Worm (Caenorhabditis elegans) whole organism, L4 larva: Measurements from ENCODE around the gene Y41C4A.7.

Experiments used
- F37D6.2 ChIP-seq: sonication (generic microtip); optimal IDR thresholded peaks from 2 replicates; lab custom pipeline; 2016; ENCODE audit warnings: mild to moderate bottlenecking, missing genetic modification characterization, missing compliant biosample characterization
- F44E2.7 ChIP-seq: fragments of 200-800 bp; sonication (Bioruptor generic); IDR thresholded peaks from 2 replicates; pipeline ENCODE4 v2.1.2; 2022; ENCODE audit warnings: missing genetic modification characterization, missing compliant biosample characterization
- F49E8.2 ChIP-seq: sonication (generic microtip); optimal IDR thresholded peaks from 2 replicates; lab custom pipeline; 2016; ENCODE audit warnings: missing compliant biosample characterization, mild to moderate bottlenecking, missing genetic modification characterization, borderline replicate concordance
- T26A8.4 ChIP-seq: fragments of 200-800 bp; sonication (Bioruptor generic); IDR thresholded peaks from 2 replicates; pipeline ENCODE4 v1.3.6; 2022; ENCODE audit warnings: missing genetic modification characterization, missing compliant biosample characterization
- Y48G9A.11 ChIP-seq: fragments of 200-800 bp; sonication (Bioruptor generic); IDR thresholded peaks from 2 replicates; pipeline ENCODE4 v1.3.6; 2022; ENCODE audit warnings: missing genetic modification reagents, missing genetic modification characterization, missing compliant biosample characterization
- Y5F2A.4 ChIP-seq: fragments of 200-800 bp; sonication (Bioruptor generic); optimal IDR thresholded peaks from 2 replicates; lab custom pipeline; 2018; ENCODE audit warnings: mild to moderate bottlenecking, missing genetic modification characterization, missing compliant biosample characterization
- ZK337.2 ChIP-seq: fragments of 200-800 bp; sonication (Bioruptor generic); IDR thresholded peaks from 2 replicates; pipeline ENCODE4 v1.3.6; 2022; ENCODE audit warnings: missing genetic modification reagents, missing genetic modification characterization, missing compliant biosample characterization
- ZK546.5 ChIP-seq, 2 experiments: sonication (generic microtip); optimal IDR thresholded peaks; 2 replicates each; lab custom pipeline; 2017; ENCODE audit warnings: missing biosample characterization in 2 of 2, missing genetic modification characterization in 2 of 2
- aly-2 ChIP-seq: sonication (generic microtip); optimal IDR thresholded peaks from 2 replicates; lab custom pipeline; 2018; ENCODE audit warnings: missing biosample characterization, missing genetic modification characterization
- ama-1 ChIP-seq: fragments of 150-350 bp; optimal IDR thresholded peaks from 2 replicates; lab custom pipeline; 2014; ENCODE audit warnings: inconsistent platforms, mixed read lengths
- ceh-20 ChIP-seq: fragments of 200-800 bp; sonication (Bioruptor generic); IDR thresholded peaks from 2 replicates; pipeline ENCODE4 v1.3.6; 2022; ENCODE audit warnings: missing genetic modification reagents, missing genetic modification characterization, missing compliant biosample characterization
- ceh-32 ChIP-seq: sonication (generic microtip); optimal IDR thresholded peaks from 2 replicates; lab custom pipeline; 2016; ENCODE audit warnings: mild to moderate bottlenecking, missing genetic modification characterization, missing compliant biosample characterization; ENCODE audit not compliant: poor library complexity
- ces-1 ChIP-seq: fragments of 150-350 bp; sonication (generic microtip); optimal IDR thresholded peaks from 4 replicates; lab custom pipeline; 2014; ENCODE audit warnings: missing biosample characterization, missing genetic modification reagents, missing genetic modification characterization
- ctbp-1 ChIP-seq: fragments of 200-800 bp; sonication (Bioruptor generic); IDR thresholded peaks from 2 replicates; pipeline ENCODE4 v1.3.6; 2022; ENCODE audit warnings: missing genetic modification reagents, missing genetic modification characterization, missing compliant biosample characterization
- daf-16 ChIP-seq, 3 experiments: sonication (generic microtip); optimal IDR thresholded peaks; 2 replicates each; lab custom pipeline; 2016 to 2017; ENCODE audit warnings: missing genetic modification characterization in 3 of 3, missing genetic modification reagents in 3 of 3, mild to moderate bottlenecking in 2 of 3, missing compliant biosample characterization in 2 of 3, missing biosample characterization in 1 of 3, moderate library complexity in 1 of 3
- dmd-9 ChIP-seq: fragments of 200-800 bp; sonication (Bioruptor generic); IDR thresholded peaks from 2 replicates; pipeline ENCODE4 v1.3.6; 2022; ENCODE audit warnings: missing genetic modification reagents, missing genetic modification characterization, missing compliant biosample characterization
- dpl-1 ChIP-seq: fragments of 150-350 bp; optimal IDR thresholded peaks from 2 replicates; lab custom pipeline; 2014; ENCODE audit warnings: missing biosample characterization, missing genetic modification reagents, missing genetic modification characterization
- duxl-1 ChIP-seq: sonication (generic microtip); optimal IDR thresholded peaks from 2 replicates; lab custom pipeline; 2016; ENCODE audit warnings: mild to moderate bottlenecking, missing genetic modification characterization, moderate library complexity, missing compliant biosample characterization; ENCODE audit not compliant: poor library complexity
- dve-1 ChIP-seq: sonication (generic microtip); optimal IDR thresholded peaks from 2 replicates; lab custom pipeline; 2017; ENCODE audit warnings: antibody characterized with exemption, mild to moderate bottlenecking, missing genetic modification characterization, missing compliant biosample characterization; ENCODE audit not compliant: insufficient read depth
- hif-1 ChIP-seq, 2 experiments: sonication (generic microtip); optimal IDR thresholded peaks; 2 replicates each; lab custom pipeline; 2016 to 2017; ENCODE audit warnings: missing compliant biosample characterization in 2 of 2, missing genetic modification characterization in 2 of 2, missing genetic modification reagents in 2 of 2, missing genotype in 2 of 2, mild to moderate bottlenecking in 1 of 2
- hmg-1.1 ChIP-seq: fragments of 200-800 bp; sonication (Bioruptor generic); IDR thresholded peaks from 2 replicates; pipeline ENCODE4 v1.3.6; 2022; ENCODE audit warnings: missing genetic modification reagents, missing genetic modification characterization, missing compliant biosample characterization
- lim-7 ChIP-seq: fragments of 200-800 bp; sonication (Bioruptor generic); IDR thresholded peaks from 2 replicates; pipeline ENCODE4 v1.3.6; 2022; ENCODE audit warnings: missing genetic modification characterization, missing compliant biosample characterization
- lin-1 ChIP-seq: fragments of 200-800 bp; sonication (Bioruptor generic); IDR thresholded peaks from 2 replicates; pipeline ENCODE4 v1.3.6; 2022; ENCODE audit warnings: missing genetic modification reagents, missing genetic modification characterization, missing compliant biosample characterization
- lin-13 ChIP-seq: fragments of 150-350 bp; optimal IDR thresholded peaks from 2 replicates; lab custom pipeline; 2014; ENCODE audit warnings: missing biosample characterization, missing genetic modification reagents, missing genetic modification characterization
- lin-29 ChIP-seq: fragments of 200-800 bp; sonication (Bioruptor generic); IDR thresholded peaks from 2 replicates; pipeline ENCODE4 v1.3.6; 2022; ENCODE audit warnings: missing genetic modification reagents, missing genetic modification characterization, missing compliant biosample characterization
- lin-38 ChIP-seq: fragments of 200-800 bp; sonication (Bioruptor generic); IDR thresholded peaks from 2 replicates; pipeline ENCODE4 v1.3.6; 2022; ENCODE audit warnings: missing genetic modification reagents, missing genetic modification characterization, missing compliant biosample characterization
- lsy-2 ChIP-seq, 2 experiments: fragments of 150-350 bp in 1 of 2; sonication (generic microtip) in 1 of 2; optimal IDR thresholded peaks; 2 replicates each; lab custom pipeline; 2014 to 2017; ENCODE audit warnings: missing biosample characterization in 2 of 2, missing genetic modification characterization in 2 of 2
- madf-9 ChIP-seq: fragments of 200-800 bp; sonication (Bioruptor generic); conservative IDR thresholded peaks from 2 replicates; pipeline ENCODE4 v1.3.6; 2022; ENCODE audit warnings: missing genetic modification reagents, missing genetic modification characterization, missing compliant biosample characterization
- mep-1 ChIP-seq: fragments of 150-350 bp; sonication (generic microtip); optimal IDR thresholded peaks from 3 replicates; lab custom pipeline; 2014; ENCODE audit warnings: missing biosample characterization, missing genetic modification characterization
- mxl-3 ChIP-seq: fragments of 200-800 bp; sonication (Bioruptor generic); optimal IDR thresholded peaks from 2 replicates; lab custom pipeline; 2018; ENCODE audit warnings: mild to moderate bottlenecking, missing genetic modification characterization, missing compliant biosample characterization
- nhr-102 ChIP-seq: sonication (generic microtip); optimal IDR thresholded peaks from 2 replicates; lab custom pipeline; 2016; ENCODE audit warnings: mild to moderate bottlenecking, missing genetic modification characterization, moderate library complexity, missing compliant biosample characterization
- nhr-48 ChIP-seq: sonication (generic microtip); optimal IDR thresholded peaks from 2 replicates; lab custom pipeline; 2016; ENCODE audit warnings: mild to moderate bottlenecking, missing genetic modification characterization, missing compliant biosample characterization
- nhr-77 ChIP-seq: fragments of 150-350 bp; optimal IDR thresholded peaks from 2 replicates; lab custom pipeline; 2014; ENCODE audit warnings: missing biosample characterization, missing genetic modification characterization
- pha-4 ChIP-seq, 2 experiments: fragments of 150-350 bp in 1 of 2; fragments of 200-800 bp in 1 of 2; sonication (Bioruptor generic) in 1 of 2; IDR thresholded peaks in 1 of 2; optimal IDR thresholded peaks in 1 of 2; 2 replicates each; pipeline versions ENCODE4 v1.3.6 to Lab custom; 2014 to 2022; ENCODE audit warnings: missing genetic modification characterization in 2 of 2, missing genetic modification reagents in 2 of 2, missing biosample characterization in 1 of 2, missing compliant biosample characterization in 1 of 2
- saeg-2 ChIP-seq: fragments of 200-800 bp; sonication (Bioruptor generic); IDR thresholded peaks from 2 replicates; pipeline ENCODE4 v1.3.6; 2022; ENCODE audit warnings: missing genetic modification reagents, missing genetic modification characterization, missing compliant biosample characterization
- sdz-12 ChIP-seq: fragments of 200-800 bp; sonication (Bioruptor generic); optimal IDR thresholded peaks from 2 replicates; lab custom pipeline; 2018; ENCODE audit warnings: mild to moderate bottlenecking, missing genetic modification characterization, missing compliant biosample characterization
- spr-1 ChIP-seq: sonication (generic microtip); optimal IDR thresholded peaks from 2 replicates; lab custom pipeline; 2016; ENCODE audit warnings: mild to moderate bottlenecking, missing genetic modification characterization, missing compliant biosample characterization
- spr-3 ChIP-seq: fragments of 200-800 bp; sonication (Bioruptor generic); optimal IDR thresholded peaks from 2 replicates; lab custom pipeline; 2018; ENCODE audit warnings: mild to moderate bottlenecking, missing genetic modification characterization, missing compliant biosample characterization
- tra-1 ChIP-seq: fragments of 200-800 bp; sonication (Bioruptor generic); IDR thresholded peaks from 2 replicates; pipeline ENCODE4 v1.3.6; 2022; ENCODE audit warnings: missing genetic modification reagents, missing genetic modification characterization, missing compliant biosample characterization
- unc-130 ChIP-seq: sonication (generic microtip); optimal IDR thresholded peaks from 2 replicates; lab custom pipeline; 2016; ENCODE audit warnings: missing genetic modification reagents, missing genetic modification characterization, missing compliant biosample characterization
- unc-39 ChIP-seq: sonication (generic microtip); optimal IDR thresholded peaks from 2 replicates; lab custom pipeline; 2017; ENCODE audit warnings: missing biosample characterization, missing genetic modification characterization
- unc-62 ChIP-seq, 3 experiments: fragments of 150-350 bp in 1 of 3; sonication (generic microtip); optimal IDR thresholded peaks in 2 of 3; peaks in 1 of 3; 1 replicate in 1 of 3; 2 replicates in 2 of 3; lab custom pipeline; 2014 to 2017; ENCODE audit warnings: missing biosample characterization in 3 of 3, missing genetic modification characterization in 3 of 3, missing genetic modification reagents in 3 of 3, missing genotype in 1 of 3
- vab-7 ChIP-seq: fragments of 200-800 bp; sonication (Bioruptor generic); IDR thresholded peaks from 2 replicates; pipeline ENCODE4 v1.3.6; 2022; ENCODE audit warnings: missing genetic modification reagents, missing genetic modification characterization, missing compliant biosample characterization
- zfp-2 ChIP-seq: sonication (generic microtip); optimal IDR thresholded peaks from 2 replicates; lab custom pipeline; 2016; ENCODE audit warnings: mild to moderate bottlenecking, missing genetic modification characterization, missing compliant biosample characterization
- zip-11 ChIP-seq: fragments of 200-800 bp; sonication (Bioruptor generic); IDR thresholded peaks from 2 replicates; pipeline ENCODE4 v1.3.6; 2022; ENCODE audit warnings: missing genetic modification characterization, missing compliant biosample characterization
- ztf-11 ChIP-seq: fragments of 150-350 bp; optimal IDR thresholded peaks from 2 replicates; lab custom pipeline; 2014; ENCODE audit warnings: missing biosample characterization, missing genetic modification characterization

Gene Y41C4A.7

ce11 chrIII:11746718-11747117, 48.0 kb downstream of the Y41C4A.7 start, which contains the start of gene mrt-2 (continued):
- TF ChIP-seq daf-16 (GFP tag; optimal IDR thresholded peaks at IDR 0.05; lab: Kevin White, UChicago): no peak
- TF ChIP-seq daf-16 (tag; optimal IDR thresholded peaks at IDR 0.05; lab: Kevin White, UChicago): peak; percentile 47
- TF ChIP-seq sdz-12 (GFP tag; lab: Kevin White, UChicago): peak; percentile 4
- TF ChIP-seq zfp-2 (tag; lab: Kevin White, UChicago): no peak
- TF ChIP-seq lin-29 (GFP tag; lab: Robert Waterston, UW): no peak
- no peak for TF ChIP-seq Y5F2A.4 (GFP tag; lab: Kevin White, UChicago)
- no peak for TF ChIP-seq hmg-1.1 (GFP tag; lab: Robert Waterston, UW)
- no peak for TF ChIP-seq ceh-32
- no peak for TF ChIP-seq ZK546.5 (tag; optimal IDR thresholded peaks at IDR 0.05; lab: Kevin White, UChicago)
- peak; percentile 14 for TF ChIP-seq F37D6.2 (tag; lab: Kevin White, UChicago)
- 0 out of 2 replicates have a peak, but pooled peaks have one; percentile 48 for TF ChIP-seq T26A8.4 (GFP tag; lab: Robert Waterston, UW)
- TF ChIP-seq aly-2 (tag; lab: Kevin White, UChicago): no peak
- no peak; the same call in 1 of the 2 replicates for TF ChIP-seq tra-1 (GFP tag; lab: Robert Waterston, UW)
- TF ChIP-seq spr-1 (tag; lab: Kevin White, UChicago): peak; percentile 27
- TF ChIP-seq dmd-9 (GFP tag; lab: Robert Waterston, UW): 0 out of 2 replicates have a peak, but pooled peaks have one; percentile 39
- peak; percentile 49 for TF ChIP-seq nhr-102 (tag; lab: Kevin White, UChicago)
- TF ChIP-seq lin-1 (GFP tag; lab: Robert Waterston, UW): 0 out of 2 replicates have a peak, but pooled peaks have one; percentile 18
- peak; percentile 75 for TF ChIP-seq unc-130
- TF ChIP-seq nhr-77: no peak
- TF ChIP-seq lim-7 (GFP tag; lab: Robert Waterston, UW): no peak
- TF ChIP-seq F49E8.2 (tag; lab: Kevin White, UChicago): no peak
- TF ChIP-seq dve-1: peak; percentile 64
- peak; percentile 90 for TF ChIP-seq ZK337.2
- no peak; the same call in 1 of the 2 replicates for TF ChIP-seq Y48G9A.11 (GFP tag; lab: Robert Waterston, UW)
- no peak for TF ChIP-seq ama-1
- no peak for TF ChIP-seq saeg-2 (GFP tag; lab: Robert Waterston, UW)
- peak; percentile 47 for TF ChIP-seq duxl-1
- TF ChIP-seq mep-1: peak; percentile 76
- TF ChIP-seq dpl-1 (GFP tag; lab: Kevin White, UChicago): peak; percentile 97
- 0 out of 2 replicates have a peak, but pooled peaks have one; percentile 60 for TF ChIP-seq pha-4 (GFP tag; IDR thresholded peaks at IDR 0.05; lab: Robert Waterston, UW)
- TF ChIP-seq pha-4 (tag; optimal IDR thresholded peaks at IDR 0.05; lab: Kevin White, UChicago): peak; percentile 16
- TF ChIP-seq hif-1 (tag; optimal IDR thresholded peaks at IDR 0.05; lab: Kevin White, UChicago): peak in 1 of 2 experiments; percentile 93
- TF ChIP-seq unc-62 (GFP tag; optimal IDR thresholded peaks at IDR 0.05 in 1 of 2; lab: Kevin White, UChicago): no peak
- TF ChIP-seq unc-62 (tag; optimal IDR thresholded peaks at IDR 0.05; lab: Kevin White, UChicago): no peak
- TF ChIP-seq ztf-11 (tag; lab: Kevin White, UChicago): no peak
- TF ChIP-seq ces-1 (GFP tag; lab: Kevin White, UChicago): no peak
- no peak for TF ChIP-seq mxl-3 (GFP tag; lab: Kevin White, UChicago)
- TF ChIP-seq zip-11 (GFP tag; lab: Robert Waterston, UW): no peak
- no peak for TF ChIP-seq F44E2.7 (GFP tag; lab: Robert Waterston, UW)
- no peak for TF ChIP-seq spr-3 (GFP tag; lab: Kevin White, UChicago)
- TF ChIP-seq lsy-2 (tag; optimal IDR thresholded peaks at IDR 0.05; lab: Kevin White, UChicago): peak in 1 of 2 experiments; percentile 83
- TF ChIP-seq ctbp-1 (GFP tag; lab: Robert Waterston, UW): no peak
- TF ChIP-seq vab-7 (GFP tag; lab: Robert Waterston, UW): no peak
- no peak for TF ChIP-seq madf-9 (GFP tag; lab: Robert Waterston, UW)
- peak; percentile 70 for TF ChIP-seq lin-38 (GFP tag; lab: Robert Waterston, UW)
- no peak for TF ChIP-seq unc-39
- no peak for TF ChIP-seq nhr-48
- 0 out of 2 replicates have a peak, but pooled peaks have one; percentile 17 for TF ChIP-seq ceh-20 (GFP tag; lab: Robert Waterston, UW)
- peak; percentile 45 for TF ChIP-seq lin-13 (GFP tag; lab: Kevin White, UChicago)
